Worm (Caenorhabditis elegans) whole organism, young adult: Measurements from ENCODE around the gene C05A2.4.

ENCODE experiments used
- F10E7.11 ChIP-seq: sonication (generic microtip); optimal IDR thresholded peaks from 2 replicates; lab custom pipeline; 2017; ENCODE audit warnings: mild to moderate bottlenecking, missing genetic modification characterization, moderate library complexity, missing compliant biosample characterization
- ama-1 ChIP-seq, 3 experiments: fragments of 150-350 bp in 1 of 3; sonication (generic microtip) in 2 of 3; optimal IDR thresholded peaks; 2 replicates each; lab custom pipeline; 2014 to 2018; ENCODE audit warnings: missing biosample characterization in 2 of 3, missing genetic modification characterization in 2 of 3, missing genetic modification reagents in 2 of 3
- attf-6 ChIP-seq: fragments of 200-800 bp; sonication (Bioruptor generic); IDR thresholded peaks from 2 replicates; pipeline ENCODE4 v1.3.6; 2022; ENCODE audit warnings: missing genetic modification reagents, missing genetic modification characterization, missing compliant biosample characterization
- cebp-2 ChIP-seq: fragments of 200-800 bp; sonication (Bioruptor generic); IDR thresholded peaks from 2 replicates; pipeline ENCODE4 v1.3.6; 2022; ENCODE audit warnings: missing genetic modification characterization, missing compliant biosample characterization
- dox-1 ChIP-seq: fragments of 200-800 bp; sonication (Bioruptor generic); IDR thresholded peaks from 2 replicates; pipeline ENCODE4 v1.3.6; 2022; ENCODE audit warnings: missing genetic modification reagents, missing genetic modification characterization, missing compliant biosample characterization
- egl-44 ChIP-seq: fragments of 200-800 bp; sonication (Bioruptor generic); IDR thresholded peaks from 2 replicates; pipeline ENCODE4 v1.3.6; 2022; ENCODE audit warnings: missing genetic modification reagents, missing genetic modification characterization, missing compliant biosample characterization
- hlh-26 ChIP-seq: fragments of 200-800 bp; sonication (Bioruptor generic); conservative IDR thresholded peaks from 2 replicates; pipeline ENCODE4 v1.3.6; 2022; ENCODE audit warnings: missing genetic modification reagents, missing genetic modification characterization, missing compliant biosample characterization
- lin-40 ChIP-seq: sonication (generic microtip); optimal IDR thresholded peaks from 2 replicates; lab custom pipeline; 2016; ENCODE audit warnings: missing genetic modification characterization, mild to moderate bottlenecking, missing compliant biosample characterization, missing genotype, missing genetic modification reagents
- madf-8 ChIP-seq: fragments of 200-800 bp; sonication (Bioruptor generic); conservative IDR thresholded peaks from 2 replicates; pipeline ENCODE4 v1.3.6; 2022; ENCODE audit warnings: missing genetic modification reagents, missing genetic modification characterization, missing compliant biosample characterization
- mxl-1 ChIP-seq: sonication (generic microtip); optimal IDR thresholded peaks from 2 replicates; lab custom pipeline; 2016; ENCODE audit warnings: missing genetic modification characterization, missing compliant biosample characterization
- unc-130 ChIP-seq: sonication (generic microtip); optimal IDR thresholded peaks from 2 replicates; lab custom pipeline; 2016; ENCODE audit warnings: missing genetic modification reagents, missing genetic modification characterization, missing compliant biosample characterization
- ztf-25 ChIP-seq: fragments of 200-800 bp; sonication (Bioruptor generic); IDR thresholded peaks from 2 replicates; pipeline ENCODE4 v1.3.6; 2022; ENCODE audit warnings: missing genetic modification reagents, missing genetic modification characterization, missing compliant biosample characterization
- ztf-28 ChIP-seq: fragments of 200-800 bp; sonication (Bioruptor generic); IDR thresholded peaks from 2 replicates; pipeline ENCODE4 v1.3.6; 2022; ENCODE audit warnings: missing genetic modification reagents, missing genetic modification characterization, missing compliant biosample characterization
- ztf-6 ChIP-seq: fragments of 200-800 bp; sonication (Bioruptor generic); IDR thresholded peaks from 2 replicates; pipeline ENCODE4 v1.3.6; 2022; ENCODE audit warnings: missing genetic modification reagents, missing genetic modification characterization, missing compliant biosample characterization

- TF ChIP-seq ztf-28 (GFP tag; lab: Robert Waterston, UW) (no peak), dox-1 (no peak), egl-44 (GFP tag; lab: Robert Waterston, UW) (no peak), unc-130 (GFP tag; lab: Kevin White, UChicago) (no peak), madf-8 (GFP tag; lab: Robert Waterston, UW) (no peak), attf-6 (GFP tag; lab: Robert Waterston, UW) (no peak), ama-1 (optimal IDR thresholded peaks at IDR 0.05; lab: Kevin White, UChicago) (no peak), ama-1 (GFP tag; optimal IDR thresholded peaks at IDR 0.05; lab: Kevin White, UChicago) (no peak), F10E7.11 (tag; lab: Kevin White, UChicago) (no peak), hlh-26 (GFP tag; lab: Robert Waterston, UW) (no peak), mxl-1 (tag; lab: Kevin White, UChicago) (no peak), ztf-25 (no peak), cebp-2 (GFP tag; lab: Robert Waterston, UW) (no peak), ztf-6 (GFP tag; lab: Robert Waterston, UW) (no peak), lin-40 (tag; lab: Kevin White, UChicago) (no peak)
Observed at ce11 chrV:10656958-10657357, 38.3 kb upstream of the C05A2.4 start, which contains the start of gene ugt-34.
